In the genomic region with DNA sequence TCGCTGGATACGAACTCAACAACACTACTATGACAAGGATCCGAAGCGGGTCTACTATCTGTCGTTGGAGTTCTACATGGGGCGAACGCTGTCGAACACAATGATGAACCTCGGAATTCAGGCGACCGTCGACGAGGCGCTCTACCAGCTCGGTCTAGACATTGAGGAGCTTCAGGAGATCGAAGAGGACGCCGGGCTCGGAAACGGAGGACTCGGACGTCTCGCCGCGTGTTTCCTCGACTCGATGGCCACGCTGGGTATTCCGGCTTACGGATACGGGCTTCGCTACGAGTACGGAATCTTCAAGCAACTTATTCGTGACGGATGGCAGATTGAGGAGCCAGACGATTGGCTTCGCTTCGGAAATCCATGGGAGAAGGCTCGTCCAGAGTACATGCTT, we compare ENCODE assay signal across 2 worm cellular contexts.
A peak's percentile ranks its signal among the peaks of the same experiment; 100 is the strongest.
TF ChIP-seq lines count a peak whose summit lies in the region.

No protein-coding gene starts in this region.

TF ChIP-seq in whole organism, L4 larva, 104 proteins besides CTCF, POLR2A, EP300 and RAD21:
- TF ChIP-seq F49E8.2 (tag; optimal IDR thresholded peaks at IDR 0.05; lab: Kevin White, UChicago; ENCODE audit: borderline replicate concordance) (no peak), unc-62 (GFP tag; optimal IDR thresholded peaks at IDR 0.05 in 1 of 2; lab: Kevin White, UChicago) (peak in 1 of 2 experiments; percentile 75), unc-62 (tag; optimal IDR thresholded peaks at IDR 0.05; lab: Kevin White, UChicago) (no peak), set-16 (GFP tag; IDR thresholded peaks at IDR 0.05; lab: Robert Waterston, UW) (peak; percentile 80)

TF ChIP-seq in whole organism, young adult, 124 proteins besides CTCF, POLR2A, EP300 and RAD21:
- TF ChIP-seq lag-1 (GFP tag; IDR thresholded peaks at IDR 0.05; lab: Robert Waterston, UW) (0 out of 2 replicates have a peak, but pooled peaks have one; percentile 5), ztf-6 (GFP tag; IDR thresholded peaks at IDR 0.05; lab: Robert Waterston, UW) (no peak), egrh-3 (GFP tag; IDR thresholded peaks at IDR 0.05; lab: Robert Waterston, UW) (peak; percentile 6; the same call in 1 of the 2 replicates), zfh-2 (GFP tag; conservative IDR thresholded peaks at IDR 0.05; lab: Robert Waterston, UW) (peak; percentile 65)
